Worm (Caenorhabditis elegans) whole organism, midembryonic: ENCODE data around the gene C07A4.3.
A peak's percentile ranks its signal among the peaks of the same experiment; 100 is the strongest.

ENCODE experiments used
- T22C8.4 ChIP-seq: fragments of 200-800 bp; sonication (Bioruptor generic); IDR thresholded peaks from 2 replicates; pipeline ENCODE4 v1.3.6; 2022; ENCODE audit warnings: missing genetic modification characterization, missing compliant biosample characterization
- cog-1 ChIP-seq: sonication (generic microtip); optimal IDR thresholded peaks from 2 replicates; lab custom pipeline; 2016; ENCODE audit warnings: missing genetic modification characterization, missing compliant biosample characterization
- flt-1 ChIP-seq: fragments of 200-800 bp; sonication (Bioruptor generic); IDR thresholded peaks from 2 replicates; pipeline ENCODE4 v1.3.6; 2022; ENCODE audit warnings: missing genetic modification characterization, missing compliant biosample characterization
- klf-2 ChIP-seq: fragments of 200-800 bp; sonication (Bioruptor generic); conservative IDR thresholded peaks from 2 replicates; pipeline ENCODE4 v1.3.6; 2022; ENCODE audit warnings: missing genetic modification reagents, missing genetic modification characterization, missing compliant biosample characterization
- med-1 ChIP-seq: sonication (generic microtip); optimal IDR thresholded peaks from 2 replicates; lab custom pipeline; 2017; ENCODE audit warnings: missing genetic modification characterization, mild to moderate bottlenecking, missing compliant biosample characterization, antibody characterized with exemption, missing genetic modification reagents; ENCODE audit not compliant: insufficient read depth
- ref-1 ChIP-seq: fragments of 200-800 bp; sonication (Bioruptor generic); conservative IDR thresholded peaks from 2 replicates; pipeline ENCODE4 v1.3.6; 2022; ENCODE audit warnings: missing genetic modification reagents, missing genetic modification characterization, missing compliant biosample characterization
- tab-1 ChIP-seq: fragments of 200-800 bp; sonication (Bioruptor generic); IDR thresholded peaks from 2 replicates; pipeline ENCODE4 v1.3.6; 2022; ENCODE audit warnings: missing genetic modification characterization, missing compliant biosample characterization
- ztf-23 ChIP-seq: fragments of 200-800 bp; sonication (Bioruptor generic); IDR thresholded peaks from 2 replicates; pipeline ENCODE4 v1.3.6; 2022; ENCODE audit warnings: missing genetic modification reagents, missing genetic modification characterization, missing compliant biosample characterization
- ztf-29 ChIP-seq: fragments of 200-800 bp; sonication (Bioruptor generic); IDR thresholded peaks from 2 replicates; pipeline ENCODE4 v1.3.6; 2022; ENCODE audit warnings: missing genetic modification reagents, missing genetic modification characterization, missing compliant biosample characterization

Gene C07A4.3

ce11 chrX:10174683-10175082, at the start of gene C07A4.3:
C07A4.3 (plus strand) TSS chrX:10174983.
- TF ChIP-seq flt-1 (GFP tag; lab: Robert Waterston, UW) (no peak), tab-1 (GFP tag; lab: Robert Waterston, UW) (no peak), ztf-23 (GFP tag; lab: Robert Waterston, UW) (no peak), med-1 (GFP tag; lab: Kevin White, UChicago) (no peak), cog-1 (no peak), T22C8.4 (GFP tag; lab: Robert Waterston, UW) (no peak), ztf-29 (GFP tag; lab: Robert Waterston, UW) (no peak), ref-1 (GFP tag; lab: Robert Waterston, UW) (no peak), klf-2 (GFP tag; lab: Robert Waterston, UW) (no peak)

ce11 chrX:10130159-10130558, 44.6 kb upstream of the C07A4.3 start:
- TF ChIP-seq ztf-29 (GFP tag; lab: Robert Waterston, UW) (no peak), tab-1 (GFP tag; lab: Robert Waterston, UW) (no peak), med-1 (GFP tag; lab: Kevin White, UChicago) (no peak), flt-1 (GFP tag; lab: Robert Waterston, UW) (no peak), cog-1 (no peak), ref-1 (GFP tag; lab: Robert Waterston, UW) (no peak), T22C8.4 (GFP tag; lab: Robert Waterston, UW) (no peak), ztf-23 (GFP tag; lab: Robert Waterston, UW) (no peak), klf-2 (GFP tag; lab: Robert Waterston, UW) (no peak)

DNA sequence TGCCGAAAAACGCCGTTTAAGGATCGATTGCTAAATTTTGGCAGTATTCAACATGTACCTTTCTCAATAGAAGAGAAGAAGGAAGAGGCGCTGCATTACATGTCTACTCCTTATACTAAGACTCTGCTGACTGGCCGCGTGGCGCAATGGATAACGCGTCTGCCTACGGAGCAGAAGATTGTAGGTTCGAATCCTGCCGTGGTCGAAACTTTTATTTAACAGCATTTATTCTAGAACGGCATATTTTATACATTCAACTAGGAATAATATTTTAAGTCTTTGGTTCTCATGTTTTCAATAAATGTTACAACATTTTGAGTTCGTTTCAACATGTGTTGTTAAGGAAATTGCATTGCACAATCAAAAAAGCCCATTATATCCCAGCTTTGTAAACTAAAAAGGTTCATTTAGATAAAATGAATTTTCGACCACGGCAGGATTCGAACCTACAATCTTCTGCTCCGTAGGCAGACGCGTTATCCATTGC, 42.2 kb upstream of the C07A4.3 start:
- TF ChIP-seq ztf-23 (GFP tag; lab: Robert Waterston, UW) (peak; percentile 89), ref-1 (GFP tag; lab: Robert Waterston, UW) (peak; percentile 83), med-1 (GFP tag; lab: Kevin White, UChicago) (peak; percentile 32), klf-2 (GFP tag; lab: Robert Waterston, UW) (peak; percentile 93), flt-1 (GFP tag; lab: Robert Waterston, UW) (peak; percentile 93), cog-1 (peak; percentile 68), ztf-29 (GFP tag; lab: Robert Waterston, UW) (peak; percentile 41; the same call in 1 of the 2 replicates), tab-1 (GFP tag; lab: Robert Waterston, UW) (peak; percentile 94), T22C8.4 (GFP tag; lab: Robert Waterston, UW) (peak; percentile 91)

ce11 chrX:10133082-10133481, 41.7 kb upstream of the C07A4.3 start, which contains the start of gene unc-58:
unc-58 (minus strand) TSS chrX:10133182.
- TF ChIP-seq ztf-23 (GFP tag; lab: Robert Waterston, UW) (no peak), cog-1 (no peak), klf-2 (GFP tag; lab: Robert Waterston, UW) (no peak), flt-1 (GFP tag; lab: Robert Waterston, UW) (no peak), med-1 (GFP tag; lab: Kevin White, UChicago) (no peak)

DNA sequence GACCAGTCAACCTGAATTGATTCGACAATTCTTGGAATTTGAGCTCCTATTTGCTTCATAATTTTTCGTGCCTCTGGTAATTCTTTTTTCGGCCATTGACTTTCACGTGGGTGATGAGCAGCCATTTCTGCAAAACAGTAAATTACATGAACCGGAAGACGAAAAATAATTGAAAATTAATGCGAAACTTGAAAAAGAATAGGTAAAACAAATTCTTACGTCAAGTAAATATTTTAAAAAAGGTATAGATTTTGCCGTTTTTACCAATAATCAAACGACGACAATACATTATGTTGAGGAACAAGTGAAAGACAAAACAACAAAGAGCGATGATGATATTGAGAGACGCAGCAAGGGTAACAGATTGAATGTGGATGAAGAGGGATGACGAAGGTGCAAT, 36.3 kb upstream of the C07A4.3 start, which contains the start of gene moc-1:
Gene moc-1 (minus strand): TSS at position 127 of the 400 bp plus-strand sequence.
- TF ChIP-seq flt-1 (GFP tag; lab: Robert Waterston, UW) (no peak), ztf-29 (GFP tag; lab: Robert Waterston, UW) (no peak), ztf-23 (GFP tag; lab: Robert Waterston, UW) (no peak), cog-1 (no peak), ref-1 (GFP tag; lab: Robert Waterston, UW) (no peak), med-1 (GFP tag; lab: Kevin White, UChicago) (no peak), T22C8.4 (GFP tag; lab: Robert Waterston, UW) (no peak), klf-2 (GFP tag; lab: Robert Waterston, UW) (no peak), tab-1 (GFP tag; lab: Robert Waterston, UW) (no peak)

DNA sequence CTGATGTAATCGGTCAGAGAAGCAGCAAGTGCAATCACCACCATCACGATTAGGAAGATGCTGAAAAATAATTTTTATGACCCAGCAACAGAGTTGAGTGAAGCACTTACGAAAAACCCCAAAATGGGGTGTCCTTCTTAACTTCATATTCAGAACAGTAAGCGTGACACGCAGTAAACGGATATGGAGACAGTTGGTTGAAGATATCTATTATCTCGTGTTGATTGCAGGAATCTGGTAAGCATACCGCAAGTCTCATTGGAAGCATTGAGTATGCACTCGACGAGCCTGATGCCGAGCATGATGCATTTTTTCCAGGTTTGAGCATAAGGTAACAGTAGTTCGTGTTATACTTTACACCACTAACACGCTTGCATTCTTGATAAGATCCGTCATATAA, 33.5 kb upstream of the C07A4.3 start:
- no peak for TF ChIP-seq flt-1 (GFP tag; lab: Robert Waterston, UW)
- TF ChIP-seq ref-1 (GFP tag; lab: Robert Waterston, UW), result no peak
- TF ChIP-seq med-1 (GFP tag; lab: Kevin White, UChicago), result no peak
- no peak for TF ChIP-seq klf-2 (GFP tag; lab: Robert Waterston, UW)
- TF ChIP-seq ztf-23 (GFP tag; lab: Robert Waterston, UW), result no peak
- TF ChIP-seq tab-1 (GFP tag; lab: Robert Waterston, UW), result no peak
- no peak for TF ChIP-seq cog-1
- TF ChIP-seq T22C8.4 (GFP tag; lab: Robert Waterston, UW), result no peak
- TF ChIP-seq ztf-29 (GFP tag; lab: Robert Waterston, UW), result no peak

DNA sequence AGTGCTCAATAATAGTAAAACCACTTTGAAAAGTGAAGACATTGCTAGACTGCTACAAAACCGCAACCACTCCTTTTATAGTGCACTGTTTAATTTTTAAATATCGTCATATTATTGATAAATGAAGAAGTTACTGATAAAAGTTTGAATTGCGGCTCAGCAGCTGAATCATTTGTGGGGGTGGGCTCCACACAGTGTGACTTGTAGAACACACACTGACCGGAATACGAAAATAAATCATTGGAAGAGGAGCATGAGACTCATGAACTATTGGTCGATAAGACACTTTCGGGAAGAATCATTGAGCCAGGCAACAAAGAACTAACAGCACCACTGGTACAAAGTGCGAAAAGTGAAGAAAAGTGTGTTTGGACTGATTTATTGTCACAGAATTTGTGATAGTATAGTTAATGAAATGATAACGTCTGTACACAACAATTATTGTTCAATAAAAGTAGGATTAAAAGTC, 32.8 kb upstream of the C07A4.3 start, which contains the start of gene oac-14:
Gene oac-14 (minus strand): TSS at position 51 of the 469 bp plus-strand sequence.
- no peak for TF ChIP-seq ref-1 (GFP tag; lab: Robert Waterston, UW)
- TF ChIP-seq flt-1 (GFP tag; lab: Robert Waterston, UW), result no peak
- no peak for TF ChIP-seq ztf-23 (GFP tag; lab: Robert Waterston, UW)
- no peak for TF ChIP-seq cog-1
- TF ChIP-seq med-1 (GFP tag; lab: Kevin White, UChicago), result no peak
- no peak for TF ChIP-seq tab-1 (GFP tag; lab: Robert Waterston, UW)
- TF ChIP-seq ztf-29 (GFP tag; lab: Robert Waterston, UW), result no peak
- no peak for TF ChIP-seq klf-2 (GFP tag; lab: Robert Waterston, UW)
- TF ChIP-seq T22C8.4 (GFP tag; lab: Robert Waterston, UW), result no peak

DNA sequence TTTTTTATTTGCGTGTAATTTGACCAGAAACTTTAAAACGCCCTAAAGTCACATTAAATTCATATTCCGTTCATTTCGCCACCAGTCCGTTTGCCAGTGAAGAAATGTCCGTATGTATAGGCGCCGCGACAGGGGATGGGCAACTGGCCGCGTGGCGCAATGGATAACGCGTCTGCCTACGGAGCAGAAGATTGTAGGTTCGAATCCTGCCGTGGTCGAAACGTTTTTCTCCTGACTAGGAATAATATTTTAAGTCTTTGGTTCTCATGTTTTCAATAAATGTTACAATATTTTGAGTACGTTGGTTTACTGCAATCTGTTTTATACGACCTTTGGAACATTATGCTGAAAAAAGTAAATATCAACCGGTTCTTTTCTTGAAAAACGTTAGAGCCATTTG, 29.8 kb upstream of the C07A4.3 start:
- TF ChIP-seq T22C8.4 (GFP tag; lab: Robert Waterston, UW) (peak; percentile 13; the same call in 1 of the 2 replicates), klf-2 (GFP tag; lab: Robert Waterston, UW) (peak; percentile 76), ref-1 (GFP tag; lab: Robert Waterston, UW) (no peak), ztf-29 (GFP tag; lab: Robert Waterston, UW) (peak; percentile 51; the same call in 1 of the 2 replicates), ztf-23 (GFP tag; lab: Robert Waterston, UW) (peak; percentile 78), flt-1 (GFP tag; lab: Robert Waterston, UW) (peak; percentile 60; the same call in 1 of the 2 replicates)

ce11 chrX:10146592-10146991, 28.2 kb upstream of the C07A4.3 start, which contains the start of gene unc-115:
unc-115 (plus strand) TSS chrX:10146892.
- TF ChIP-seq ztf-29 (GFP tag; lab: Robert Waterston, UW) (0 out of 2 replicates have a peak, but pooled peaks have one; percentile 4), ref-1 (GFP tag; lab: Robert Waterston, UW) (no peak), flt-1 (GFP tag; lab: Robert Waterston, UW) (peak; percentile 88), med-1 (GFP tag; lab: Kevin White, UChicago) (no peak), tab-1 (GFP tag; lab: Robert Waterston, UW) (no peak), cog-1 (peak; percentile 75), T22C8.4 (GFP tag; lab: Robert Waterston, UW) (peak; percentile 97), klf-2 (GFP tag; lab: Robert Waterston, UW) (0 out of 2 replicates have a peak, but pooled peaks have one; percentile 39), ztf-23 (GFP tag; lab: Robert Waterston, UW) (peak; percentile 63; the same call in 1 of the 2 replicates)
